Fruit fly (Drosophila melanogaster) whole organism, pupa: ENCODE measurements around the gene CG13793.

ENCODE experiments used
- CG13204 ChIP-seq: fragments of 200-800 bp; sonication (Bioruptor generic); optimal IDR thresholded peaks from 2 replicates; lab custom pipeline; 2018; ENCODE audit warnings: missing biosample characterization, mild to moderate bottlenecking, missing genetic modification characterization, moderate library complexity
- CG15710 ChIP-seq: fragments of 200-800 bp; sonication (Bioruptor generic); optimal IDR thresholded peaks from 2 replicates; lab custom pipeline; 2018; ENCODE audit warnings: missing biosample characterization, mild to moderate bottlenecking, missing genetic modification characterization, moderate library complexity
- CG32121 ChIP-seq: fragments of 200-800 bp; sonication (Bioruptor generic); IDR thresholded peaks from 2 replicates; pipeline ENCODE4 v1.3.6; 2022; ENCODE audit warnings: missing biosample characterization, missing genetic modification characterization
- CG4496 ChIP-seq: fragments of 200-800 bp; sonication (Bioruptor generic); IDR thresholded peaks from 3 replicates; pipeline ENCODE4 v1.3.6; 2022; ENCODE audit warnings: missing biosample characterization, missing genetic modification characterization
- CG8159 ChIP-seq: fragments of 200-800 bp; sonication (Bioruptor generic); optimal IDR thresholded peaks from 3 replicates; lab custom pipeline; 2018; ENCODE audit warnings: missing biosample characterization, mild to moderate bottlenecking, missing genetic modification characterization, moderate library complexity
- CG8301 ChIP-seq: fragments of 200-800 bp; sonication (Bioruptor generic); optimal IDR thresholded peaks from 2 replicates; lab custom pipeline; 2018; ENCODE audit warnings: missing biosample characterization, mild to moderate bottlenecking, missing genetic modification characterization
- CG9948 ChIP-seq: fragments of 200-800 bp; sonication (Bioruptor generic); optimal IDR thresholded peaks from 2 replicates; lab custom pipeline; 2018; ENCODE audit warnings: missing biosample characterization, mild to moderate bottlenecking, missing genetic modification characterization, moderate library complexity
- D1 ChIP-seq: fragments of 200-800 bp; sonication (Bioruptor generic); optimal IDR thresholded peaks from 2 replicates; lab custom pipeline; 2018; ENCODE audit warnings: missing biosample characterization, mild to moderate bottlenecking, missing genetic modification characterization, moderate library complexity
- EcR ChIP-seq: fragments of 200-800 bp; sonication (Bioruptor generic); optimal IDR thresholded peaks from 3 replicates; lab custom pipeline; 2019; ENCODE audit warnings: missing biosample characterization, missing genetic modification characterization, mild to moderate bottlenecking, moderate library complexity, missing genetic modification reagents
- Ets98B ChIP-seq: fragments of 200-800 bp; sonication (Bioruptor generic); IDR thresholded peaks from 2 replicates; pipeline ENCODE4 v1.3.6; 2022; ENCODE audit warnings: missing biosample characterization, missing genetic modification characterization
- Pif1B ChIP-seq: fragments of 200-800 bp; sonication (Bioruptor generic); optimal IDR thresholded peaks from 3 replicates; lab custom pipeline; 2016; ENCODE audit warnings: missing biosample characterization, missing genetic modification characterization
- gl ChIP-seq: fragments of 200-800 bp; sonication (Bioruptor generic); optimal IDR thresholded peaks from 2 replicates; lab custom pipeline; 2018; ENCODE audit warnings: missing biosample characterization, mild to moderate bottlenecking, missing genetic modification characterization
- rn ChIP-seq: fragments of 200-800 bp; sonication (Bioruptor generic); IDR thresholded peaks from 2 replicates; pipeline ENCODE4 v1.3.6; 2022; ENCODE audit warnings: missing biosample characterization, missing genetic modification characterization

DNA sequence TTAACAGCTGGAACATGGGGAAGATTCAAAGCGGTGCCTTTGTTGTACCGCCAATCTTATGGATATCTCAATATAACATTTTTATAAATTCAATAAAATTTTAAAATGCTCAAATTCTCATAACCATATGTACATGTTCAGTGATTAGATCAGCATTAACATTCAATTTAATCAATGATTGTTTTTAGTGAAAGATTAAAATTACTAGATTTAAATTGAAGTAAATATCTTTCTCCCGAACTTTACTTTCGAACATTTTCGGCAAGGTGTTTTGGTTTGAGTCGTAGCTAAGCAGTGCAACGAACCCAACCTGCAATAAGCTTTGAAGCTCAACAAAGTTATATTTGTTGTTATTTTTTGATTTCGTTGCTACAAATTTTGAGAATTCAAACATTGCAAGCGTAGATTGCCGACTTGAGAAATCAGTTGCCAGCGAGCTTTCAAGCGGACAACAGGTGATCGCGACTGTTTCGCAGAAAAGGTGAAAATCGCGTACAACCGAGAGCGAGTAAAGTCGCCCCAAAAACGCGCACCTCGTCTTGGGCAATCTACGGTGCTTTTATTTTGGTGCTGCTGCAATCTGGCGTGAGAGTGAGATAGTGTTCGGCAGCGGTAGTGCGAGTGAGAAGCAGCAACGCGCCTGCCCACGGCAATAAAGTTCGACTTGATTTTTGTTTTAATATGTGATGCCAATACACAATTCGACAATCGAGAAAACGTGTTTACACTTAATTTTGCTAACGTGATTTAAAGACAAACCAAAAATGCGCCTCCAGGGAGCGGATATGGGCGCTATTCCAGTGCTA lies 16.7 kb downstream of the CG13793 start, which contains the start of gene Tep3:
- TF ChIP-seq CG8159 (tag; lab: Kevin White, UChicago) = peak; percentile 64
- TF ChIP-seq CG4496 (GFP tag; lab: Robert Waterston, UW) = no peak; the same call in 2 of the 3 replicates
- TF ChIP-seq Pif1B (GFP tag; lab: Kevin White, UChicago) = peak; percentile 61
- TF ChIP-seq CG8301 (tag; lab: Kevin White, UChicago) = peak; percentile 48
- peak; percentile 79 for TF ChIP-seq D1 (tag; lab: Kevin White, UChicago)
- TF ChIP-seq Ets98B (GFP tag; lab: Robert Waterston, UW) = 0 out of 2 replicates have a peak, but pooled peaks have one; percentile 29
- no peak for TF ChIP-seq CG13204 (GFP tag; lab: Kevin White, UChicago)
- no peak for TF ChIP-seq EcR (GFP tag; lab: Kevin White, UChicago)
- peak; percentile 28 for TF ChIP-seq CG15710
- peak; percentile 16; the same call in 1 of the 2 replicates for TF ChIP-seq CG32121
- peak; percentile 39; the same call in 1 of the 2 replicates for TF ChIP-seq rn (GFP tag; lab: Robert Waterston, UW)
- TF ChIP-seq CG9948 (tag; lab: Kevin White, UChicago) = no peak
- no peak for TF ChIP-seq gl (tag; lab: Kevin White, UChicago)
